Fruit fly (Drosophila melanogaster): ENCODE results near the gene RhoGAP19D.
A peak's percentile ranks its signal among the peaks of the same experiment; 100 is the strongest.

DNA sequence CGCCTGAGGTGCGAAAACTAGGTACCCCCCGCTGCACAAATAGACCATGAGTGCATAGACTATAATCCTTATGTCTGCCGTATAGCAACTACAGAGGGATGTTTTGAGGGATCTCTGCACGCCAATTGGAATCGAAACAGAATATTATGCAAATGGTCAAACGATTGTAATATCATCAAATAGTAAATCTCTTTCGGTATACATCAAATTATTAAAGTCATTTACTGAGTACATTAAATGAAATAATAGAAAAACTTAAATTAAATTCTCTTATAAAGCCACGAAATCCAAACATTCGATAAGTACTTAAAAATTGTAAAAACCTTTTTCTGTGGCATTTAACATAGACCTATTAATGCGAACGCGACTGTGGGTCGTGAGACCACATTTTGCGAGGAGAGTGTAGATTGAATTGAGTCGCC, 21.8 kb downstream of the RhoGAP19D start:
- TF ChIP-seq CG14711 (tag; optimal IDR thresholded peaks at IDR 0.05) = peak; percentile 18
- no peak for TF ChIP-seq kay (GFP tag; ENCODE audit: borderline replicate concordance)
- no peak for TF ChIP-seq toe (GFP tag; optimal IDR thresholded peaks at IDR 0.05)
- no peak for TF ChIP-seq Crg-1 (GFP tag; optimal IDR thresholded peaks at IDR 0.05)
